Worm (Caenorhabditis elegans): ENCODE measurements around the gene C16C8.21.

- TF ChIP-seq ztf-4 (tag; optimal IDR thresholded peaks at IDR 0.05) = no peak
- TF ChIP-seq nhr-237 (tag; optimal IDR thresholded peaks at IDR 0.05) = no peak
- no peak for TF ChIP-seq nhr-76 (tag; optimal IDR thresholded peaks at IDR 0.05)
- TF ChIP-seq tbx-2 (tag; optimal IDR thresholded peaks at IDR 0.05) = no peak
- TF ChIP-seq nhr-43 (tag; optimal IDR thresholded peaks at IDR 0.05; ENCODE audit: poor library complexity, severe bottlenecking) = no peak
Measured at ce11 chrII:3444280-3444679, 3.7 kb upstream of the C16C8.21 start, which contains the start of gene C16C8.4.
